Worm (Caenorhabditis elegans): ENCODE data around the gene ZK1240.11.

DNA sequence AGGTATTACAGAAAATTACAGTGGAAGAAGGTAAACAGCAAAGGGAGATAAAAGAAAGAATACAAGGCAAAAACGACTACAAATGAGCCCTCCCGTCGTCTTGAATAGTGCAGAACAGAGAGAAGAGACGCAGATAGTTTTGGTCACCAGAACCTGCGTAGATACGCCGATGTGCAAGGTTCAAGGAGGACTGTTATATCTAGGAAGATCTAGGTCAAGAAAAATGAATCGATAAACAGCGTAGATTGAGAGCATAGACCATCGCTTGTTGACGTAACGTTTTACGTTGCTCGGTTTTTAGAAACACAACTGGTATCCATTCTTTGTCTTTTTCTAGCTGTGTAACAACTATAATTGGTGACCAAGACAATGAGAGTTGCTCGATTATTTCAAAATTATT is 24.2 kb upstream of the ZK1240.11 start, which contains the start of gene B0281.5:
- no peak for TF ChIP-seq W03F9.2 (tag; optimal IDR thresholded peaks at IDR 0.05)
- no peak for TF ChIP-seq him-1 (tag; optimal IDR thresholded peaks at IDR 0.05)

All from whole organism, L4/young adult.